Worm (Caenorhabditis elegans) whole organism, young adult: ENCODE results near the gene C36C9.4.
"Not testable (repeated sequence)": the region's sequence is repeated elsewhere in the genome, so short reads cannot be mapped to it uniquely, and the experiment has no call there.

Experiments used
- D2030.7 ChIP-seq: fragments of 200-800 bp; sonication (Bioruptor generic); IDR thresholded peaks from 2 replicates; pipeline ENCODE4 v1.3.6; 2022; ENCODE audit warnings: missing genetic modification reagents, missing genetic modification characterization, missing compliant biosample characterization
- ceh-27 ChIP-seq: fragments of 200-800 bp; sonication (Bioruptor generic); optimal IDR thresholded peaks from 2 replicates; lab custom pipeline; 2018; ENCODE audit warnings: mild to moderate bottlenecking, missing genetic modification characterization, moderate library complexity, missing compliant biosample characterization
- ekl-4 ChIP-seq: fragments of 200-800 bp; sonication (Bioruptor generic); IDR thresholded peaks from 2 replicates; pipeline ENCODE4 v1.3.6; 2022; ENCODE audit warnings: missing genetic modification reagents, missing genetic modification characterization, missing compliant biosample characterization
- lin-54 ChIP-seq: fragments of 200-800 bp; sonication (Bioruptor generic); optimal IDR thresholded peaks from 2 replicates; lab custom pipeline; 2018; ENCODE audit warnings: mild to moderate bottlenecking, missing genetic modification characterization, missing compliant biosample characterization
- mel-28 ChIP-seq: sonication (generic microtip); optimal IDR thresholded peaks from 2 replicates; lab custom pipeline; 2016; ENCODE audit warnings: borderline replicate concordance, mild to moderate bottlenecking, missing genetic modification characterization, missing compliant biosample characterization
- mxl-1 ChIP-seq: sonication (generic microtip); optimal IDR thresholded peaks from 2 replicates; lab custom pipeline; 2016; ENCODE audit warnings: missing genetic modification characterization, missing compliant biosample characterization
- nfya-1 ChIP-seq: sonication (generic microtip); optimal IDR thresholded peaks from 2 replicates; lab custom pipeline; 2017; ENCODE audit warnings: antibody characterized with exemption, missing compliant biosample characterization, missing genetic modification characterization, borderline replicate concordance; ENCODE audit not compliant: insufficient read depth
- rpc-1 ChIP-seq, 2 experiments: fragments of 150-350 bp in 1 of 2; sonication (generic microtip) in 1 of 2; optimal IDR thresholded peaks; 2 replicates each; lab custom pipeline; 2014 to 2018; ENCODE audit warnings: missing biosample characterization in 1 of 2, missing genetic modification characterization in 1 of 2, missing genetic modification reagents in 1 of 2, missing genotype in 1 of 2
- tbp1 ChIP-seq: fragments of 200-800 bp; sonication (Bioruptor generic); optimal IDR thresholded peaks from 2 replicates; lab custom pipeline; 2018; ENCODE audit warnings: mild to moderate bottlenecking, missing genetic modification characterization, missing compliant biosample characterization
- unc-130 ChIP-seq: sonication (generic microtip); optimal IDR thresholded peaks from 2 replicates; lab custom pipeline; 2016; ENCODE audit warnings: missing genetic modification reagents, missing genetic modification characterization, missing compliant biosample characterization
- unc-62 ChIP-seq: fragments of 150-350 bp; optimal IDR thresholded peaks from 2 replicates; lab custom pipeline; 2014; ENCODE audit warnings: missing biosample characterization, missing genetic modification reagents, missing genetic modification characterization

- TF ChIP-seq rpc-1 (optimal IDR thresholded peaks at IDR 0.05; lab: Kevin White, UChicago); rpc-1 (tag; optimal IDR thresholded peaks at IDR 0.05; lab: Kevin White, UChicago); unc-130 (GFP tag; lab: Kevin White, UChicago); unc-62 (GFP tag; lab: Kevin White, UChicago); D2030.7 (GFP tag; lab: Robert Waterston, UW); mxl-1 (tag; lab: Kevin White, UChicago); tbp1 (GFP tag; lab: Kevin White, UChicago); ekl-4 (GFP tag; lab: Robert Waterston, UW); nfya-1 (tag; lab: Kevin White, UChicago); lin-54 (GFP tag; lab: Kevin White, UChicago); mel-28 (tag; lab: Kevin White, UChicago); ceh-27 (GFP tag; lab: Kevin White, UChicago): not testable (repeated sequence)
Observed at ce11 chrX:1746117-1746516, 49.3 kb upstream of the C36C9.4 start, which contains the start of gene Y75D11A.3.
